Worm (Caenorhabditis elegans) whole organism, L2 larva: ENCODE results near the gene F47G9.6.

Experiments used
- C34F6.9 ChIP-seq: fragments of 150-350 bp; optimal IDR thresholded peaks from 2 replicates; lab custom pipeline; 2014; ENCODE audit warnings: missing biosample characterization, missing genetic modification characterization
- F13H6.1 ChIP-seq: sonication (generic microtip); optimal IDR thresholded peaks from 2 replicates; lab custom pipeline; 2016; ENCODE audit warnings: missing genetic modification characterization, missing compliant biosample characterization
- R02D3.7 ChIP-seq: fragments of 150-350 bp; optimal IDR thresholded peaks from 2 replicates; lab custom pipeline; 2014; ENCODE audit warnings: missing biosample characterization, missing genetic modification characterization
- ZK546.5 ChIP-seq: sonication (generic microtip); optimal IDR thresholded peaks from 2 replicates; lab custom pipeline; 2017; ENCODE audit warnings: missing biosample characterization, missing genetic modification characterization
- alr-1 ChIP-seq: fragments of 150-350 bp; optimal IDR thresholded peaks from 2 replicates; lab custom pipeline; 2014; ENCODE audit warnings: missing biosample characterization, missing genetic modification characterization
- ama-1 ChIP-seq: fragments of 150-350 bp; optimal IDR thresholded peaks from 2 replicates; lab custom pipeline; 2018; ENCODE audit warnings: inconsistent platforms
- ceh-82 ChIP-seq: fragments of 150-350 bp; optimal IDR thresholded peaks from 2 replicates; lab custom pipeline; 2014; ENCODE audit warnings: missing biosample characterization, missing genetic modification characterization
- crh-2 ChIP-seq: sonication (generic microtip); optimal IDR thresholded peaks from 2 replicates; lab custom pipeline; 2017; ENCODE audit warnings: missing biosample characterization, missing genetic modification characterization
- egl-27 ChIP-seq: sonication (generic microtip); optimal IDR thresholded peaks from 3 replicates; lab custom pipeline; 2017; ENCODE audit warnings: missing biosample characterization, missing genetic modification reagents, missing genetic modification characterization
- elt-1 ChIP-seq: fragments of 150-350 bp; optimal IDR thresholded peaks from 2 replicates; lab custom pipeline; 2014; ENCODE audit warnings: missing biosample characterization, missing genetic modification characterization
- fos-1 ChIP-seq: fragments of 150-350 bp; optimal IDR thresholded peaks from 2 replicates; lab custom pipeline; 2014; ENCODE audit warnings: missing biosample characterization, missing genetic modification characterization
- gmeb-1 ChIP-seq: fragments of 150-350 bp; optimal IDR thresholded peaks from 2 replicates; lab custom pipeline; 2014; ENCODE audit warnings: missing biosample characterization, missing genetic modification characterization
- lin-11 ChIP-seq: fragments of 150-350 bp; sonication (generic microtip); optimal IDR thresholded peaks from 2 replicates; lab custom pipeline; 2014; ENCODE audit warnings: missing biosample characterization, missing genetic modification characterization, inconsistent platforms, mixed read lengths
- lin-13 ChIP-seq: fragments of 150-350 bp; optimal IDR thresholded peaks from 2 replicates; lab custom pipeline; 2014; ENCODE audit warnings: missing biosample characterization, missing genetic modification reagents, missing genetic modification characterization
- lin-39 ChIP-seq: fragments of 150-350 bp; optimal IDR thresholded peaks from 2 replicates; lab custom pipeline; 2014; ENCODE audit warnings: missing biosample characterization, missing genetic modification reagents, missing genetic modification characterization
- lsy-2 ChIP-seq, 2 experiments: fragments of 150-350 bp in 1 of 2; sonication (generic microtip) in 1 of 2; optimal IDR thresholded peaks; 2 replicates each; lab custom pipeline; 2014 to 2017; ENCODE audit warnings: missing biosample characterization in 2 of 2, missing genetic modification characterization in 2 of 2
- mbf-1 ChIP-seq: sonication (generic microtip); optimal IDR thresholded peaks from 2 replicates; lab custom pipeline; 2017; ENCODE audit warnings: missing biosample characterization, missing genetic modification characterization
- nhr-10 ChIP-seq: sonication (generic microtip); optimal IDR thresholded peaks from 2 replicates; lab custom pipeline; 2017; ENCODE audit warnings: missing biosample characterization, missing genetic modification characterization
- nhr-11 ChIP-seq: fragments of 150-350 bp; optimal IDR thresholded peaks from 2 replicates; lab custom pipeline; 2014; ENCODE audit warnings: missing biosample characterization, missing genetic modification characterization
- nhr-129 ChIP-seq: fragments of 150-350 bp; optimal IDR thresholded peaks from 2 replicates; lab custom pipeline; 2014; ENCODE audit warnings: missing biosample characterization, missing genetic modification characterization
- nhr-237 ChIP-seq: fragments of 150-350 bp; optimal IDR thresholded peaks from 2 replicates; lab custom pipeline; 2014; ENCODE audit warnings: missing biosample characterization, missing genetic modification characterization
- nhr-6 ChIP-seq: fragments of 150-350 bp; optimal IDR thresholded peaks from 2 replicates; lab custom pipeline; 2014; ENCODE audit warnings: missing biosample characterization, missing genetic modification characterization
- nhr-77 ChIP-seq: fragments of 150-350 bp; optimal IDR thresholded peaks from 2 replicates; lab custom pipeline; 2014; ENCODE audit warnings: missing biosample characterization, missing genetic modification characterization
- sem-4 ChIP-seq: fragments of 150-350 bp; optimal IDR thresholded peaks from 2 replicates; lab custom pipeline; 2014; ENCODE audit warnings: missing biosample characterization, missing genetic modification reagents, missing genetic modification characterization
- sma-3 ChIP-seq: sonication (generic microtip); optimal IDR thresholded peaks from 2 replicates; lab custom pipeline; 2016; ENCODE audit warnings: missing genetic modification reagents, missing genetic modification characterization, missing compliant biosample characterization
- sma-9 ChIP-seq, 2 experiments: fragments of 150-350 bp in 1 of 2; sonication (generic microtip) in 1 of 2; optimal IDR thresholded peaks; 2 replicates each; lab custom pipeline; 2014 to 2016; ENCODE audit warnings: missing genetic modification characterization in 2 of 2, mild to moderate bottlenecking in 1 of 2, missing biosample characterization in 1 of 2, missing compliant biosample characterization in 1 of 2, missing genetic modification reagents in 1 of 2, moderate library complexity in 1 of 2
- snpc-4 ChIP-seq: fragments of 150-350 bp; optimal IDR thresholded peaks from 2 replicates; lab custom pipeline; 2014; ENCODE audit warnings: missing biosample characterization, missing genetic modification characterization
- unc-55 ChIP-seq: fragments of 150-350 bp; sonication (generic microtip); optimal IDR thresholded peaks from 3 replicates; lab custom pipeline; 2014; ENCODE audit warnings: missing biosample characterization, missing genetic modification reagents, missing genetic modification characterization
- unc-62 ChIP-seq: fragments of 150-350 bp; optimal IDR thresholded peaks from 2 replicates; lab custom pipeline; 2014; ENCODE audit warnings: missing biosample characterization, missing genetic modification reagents, missing genetic modification characterization
- zag-1 ChIP-seq: fragments of 150-350 bp; optimal IDR thresholded peaks from 2 replicates; lab custom pipeline; 2014; ENCODE audit warnings: missing biosample characterization, missing genetic modification characterization
- ztf-11 ChIP-seq: sonication (generic microtip); optimal IDR thresholded peaks from 2 replicates; lab custom pipeline; 2017; ENCODE audit warnings: missing biosample characterization, missing genetic modification characterization
- ztf-4 ChIP-seq: fragments of 150-350 bp; optimal IDR thresholded peaks from 2 replicates; lab custom pipeline; 2014; ENCODE audit warnings: missing biosample characterization, missing genetic modification characterization

The F47G9.6 gene

ce11 chrV:11316801-11317200, 12.4 kb upstream of the F47G9.6 start, which contains the start of gene cutl-18:
TSS of gene cutl-18 (minus strand) at chrV:11316901.
- TF ChIP-seq lin-13 (GFP tag; lab: Kevin White, UChicago): no peak
- no peak for TF ChIP-seq elt-1 (tag; lab: Kevin White, UChicago)
- no peak for TF ChIP-seq egl-27
- no peak for TF ChIP-seq ztf-4 (tag; lab: Kevin White, UChicago)
- no peak for TF ChIP-seq nhr-77
- no peak for TF ChIP-seq alr-1 (tag; lab: Kevin White, UChicago)

- TF ChIP-seq ceh-82 (tag; lab: Kevin White, UChicago): no peak
- TF ChIP-seq, all 48 proteins: peak for 0
Observed at ce11 chrV:11320860-11321259, 8.3 kb upstream of the F47G9.6 start.

ce11 chrV:11321719-11322118, 7.5 kb upstream of the F47G9.6 start, which contains the start of gene F47G9.4:
TSS of gene F47G9.4 (minus strand) at chrV:11321816.
- TF ChIP-seq F13H6.1 (tag; lab: Kevin White, UChicago) (peak; percentile 50), nhr-11 (tag; lab: Kevin White, UChicago) (no peak), nhr-129 (tag; lab: Kevin White, UChicago) (peak; percentile 8)

- TF ChIP-seq mbf-1 (tag; lab: Kevin White, UChicago) (no peak), zag-1 (no peak), unc-55 (GFP tag; lab: Kevin White, UChicago) (no peak), sma-9 (GFP tag; optimal IDR thresholded peaks at IDR 0.05; lab: Kevin White, UChicago) (no peak), sma-9 (tag; optimal IDR thresholded peaks at IDR 0.05; lab: Kevin White, UChicago) (no peak), lsy-2 (tag; optimal IDR thresholded peaks at IDR 0.05; lab: Kevin White, UChicago) (no peak), nhr-10 (no peak), ztf-4 (tag; lab: Kevin White, UChicago) (no peak), gmeb-1 (tag; lab: Kevin White, UChicago) (no peak), ZK546.5 (tag; lab: Kevin White, UChicago) (no peak), snpc-4 (tag; lab: Kevin White, UChicago) (no peak), C34F6.9 (tag; lab: Kevin White, UChicago) (no peak), unc-62 (GFP tag; lab: Kevin White, UChicago) (no peak), R02D3.7 (tag; lab: Kevin White, UChicago) (no peak), lin-11 (no peak), sma-3 (no peak), ama-1 (lab: Kevin White, UChicago) (no peak), nhr-237 (tag; lab: Kevin White, UChicago) (no peak), crh-2 (tag; lab: Kevin White, UChicago) (no peak), nhr-77 (no peak), sem-4 (no peak)
Observed at ce11 chrV:11323720-11324119, 5.5 kb upstream of the F47G9.6 start, which contains the start of gene str-141. TSS of gene str-141 (minus strand) at chrV:11323820.

ce11 chrV:11326914-11327367, 2.3 kb upstream of the F47G9.6 start, which contains the start of gene tmed-10:
TSS of gene tmed-10 (minus strand) at chrV:11326964.
- TF ChIP-seq lin-39 (no peak), lsy-2 (tag; optimal IDR thresholded peaks at IDR 0.05; lab: Kevin White, UChicago) (peak; percentile 66 to 93), zag-1 (peak; percentile 47), sma-3 (peak; percentile 54), nhr-129 (tag; lab: Kevin White, UChicago) (peak; percentile 69), crh-2 (tag; lab: Kevin White, UChicago) (peak; percentile 80), sma-9 (GFP tag; optimal IDR thresholded peaks at IDR 0.05; lab: Kevin White, UChicago) (peak; percentile 63), sma-9 (tag; optimal IDR thresholded peaks at IDR 0.05; lab: Kevin White, UChicago) (no peak), nhr-6 (no peak), ztf-11 (tag; lab: Kevin White, UChicago) (no peak), nhr-11 (tag; lab: Kevin White, UChicago) (no peak), snpc-4 (tag; lab: Kevin White, UChicago) (peak; percentile 12), lin-13 (GFP tag; lab: Kevin White, UChicago) (peak; percentile 6), unc-62 (GFP tag; lab: Kevin White, UChicago) (no peak), F13H6.1 (tag; lab: Kevin White, UChicago) (peak; percentile 51), unc-55 (GFP tag; lab: Kevin White, UChicago) (peak; percentile 61), C34F6.9 (tag; lab: Kevin White, UChicago) (peak; percentile 77), fos-1 (tag; lab: Kevin White, UChicago) (peak; percentile 33)
